Worm (Caenorhabditis elegans): ENCODE results near the gene H12D21.5.

Gene H12D21.5

ce11 chrV:14924104-14924503 lies 30.3 kb downstream of the H12D21.5 start, which contains the start of gene srg-54:
Gene srg-54 (minus strand): TSS chrV:14924204.
- TF ChIP-seq ceh-58 (GFP tag; IDR thresholded peaks at IDR 0.05) (no peak), F23B12.7 (tag; optimal IDR thresholded peaks at IDR 0.05; ENCODE audit: insufficient read depth) (no peak), nhr-120 (GFP tag; IDR thresholded peaks at IDR 0.05) (no peak), rec-8 (tag; optimal IDR thresholded peaks at IDR 0.05) (no peak)

ce11 chrV:14928248-14928647 lies 34.4 kb downstream of the H12D21.5 start, which contains the start of gene srg-55:
Gene srg-55 (minus strand): TSS chrV:14928348.
- TF ChIP-seq nfya-2 (GFP tag; IDR thresholded peaks at IDR 0.05): no peak
- TF ChIP-seq attf-5 (GFP tag; optimal IDR thresholded peaks at IDR 0.05): no peak
- no peak for TF ChIP-seq hlh-26 (GFP tag; conservative IDR thresholded peaks at IDR 0.05)
- no peak for TF ChIP-seq lin-54 (GFP tag; optimal IDR thresholded peaks at IDR 0.05)
- no peak for TF ChIP-seq atf-7 (tag; optimal IDR thresholded peaks at IDR 0.05)
- no peak for TF ChIP-seq ceh-100 (GFP tag; IDR thresholded peaks at IDR 0.05)

- TF ChIP-seq akir-1 (GFP tag; optimal IDR thresholded peaks at IDR 0.05) (no peak), K12H6.12 (tag; optimal IDR thresholded peaks at IDR 0.05) (peak; percentile 21)
Measured at ce11 chrV:14930168-14930567, 36.4 kb downstream of the H12D21.5 start.

ce11 chrV:14933450-14934218 lies 39.8 kb downstream of the H12D21.5 start:
- TF ChIP-seq ZK185.1 (tag; optimal IDR thresholded peaks at IDR 0.05; ENCODE audit: poor library complexity, severe bottlenecking): no peak
- TF ChIP-seq C17E4.6 (GFP tag; IDR thresholded peaks at IDR 0.05): no peak
- TF ChIP-seq ceh-58 (GFP tag; IDR thresholded peaks at IDR 0.05): no peak
- TF ChIP-seq B0019.2 (GFP tag; conservative IDR thresholded peaks at IDR 0.05): no peak
- TF ChIP-seq madf-10 (tag; optimal IDR thresholded peaks at IDR 0.05): no peak
- TF ChIP-seq hmg-20 (GFP tag; IDR thresholded peaks at IDR 0.05): 0 out of 2 replicates have a peak, but pooled peaks have one; percentile 17
- no peak for TF ChIP-seq rpc-1 (optimal IDR thresholded peaks at IDR 0.05)
- TF ChIP-seq rpc-1 (tag; optimal IDR thresholded peaks at IDR 0.05): no peak
- TF ChIP-seq egrh-3 (GFP tag; IDR thresholded peaks at IDR 0.05): peak; percentile 43; the same call in 1 of the 2 replicates
- 0 out of 2 replicates have a peak, but pooled peaks have one; percentile 28 for TF ChIP-seq nfyb-1 (GFP tag; IDR thresholded peaks at IDR 0.05)
- TF ChIP-seq die-1 (tag; optimal IDR thresholded peaks at IDR 0.05): no peak
- TF ChIP-seq ztf-6 (GFP tag; IDR thresholded peaks at IDR 0.05): no peak
- TF ChIP-seq aptf-3 (GFP tag; IDR thresholded peaks at IDR 0.05): peak; percentile 57; the same call in 1 of the 2 replicates

- no peak for TF ChIP-seq tbp1 (GFP tag; optimal IDR thresholded peaks at IDR 0.05)
- no peak for TF ChIP-seq gei-17 (GFP tag; optimal IDR thresholded peaks at IDR 0.05)
- no peak for TF ChIP-seq bed-2 (GFP tag; IDR thresholded peaks at IDR 0.05)
- no peak for TF ChIP-seq nfyb-1 (GFP tag; IDR thresholded peaks at IDR 0.05)
- no peak for TF ChIP-seq ekl-4 (GFP tag; IDR thresholded peaks at IDR 0.05)
- TF ChIP-seq cebp-2 (GFP tag; IDR thresholded peaks at IDR 0.05): no peak
- TF ChIP-seq Y95B8A.8 (GFP tag; IDR thresholded peaks at IDR 0.05): no peak
- no peak for TF ChIP-seq rcor-1 (GFP tag; IDR thresholded peaks at IDR 0.05)
- TF ChIP-seq sea-2 (GFP tag; IDR thresholded peaks at IDR 0.05): no peak
Measured at ce11 chrV:14936587-14936986, 42.8 kb downstream of the H12D21.5 start, which contains the start of gene C30G7.2. Gene C30G7.2 (plus strand): TSS chrV:14936887.

Data from whole organism, young adult.